Worm (Caenorhabditis elegans): ENCODE data around the gene nlp-53.

Gene nlp-53

DNA sequence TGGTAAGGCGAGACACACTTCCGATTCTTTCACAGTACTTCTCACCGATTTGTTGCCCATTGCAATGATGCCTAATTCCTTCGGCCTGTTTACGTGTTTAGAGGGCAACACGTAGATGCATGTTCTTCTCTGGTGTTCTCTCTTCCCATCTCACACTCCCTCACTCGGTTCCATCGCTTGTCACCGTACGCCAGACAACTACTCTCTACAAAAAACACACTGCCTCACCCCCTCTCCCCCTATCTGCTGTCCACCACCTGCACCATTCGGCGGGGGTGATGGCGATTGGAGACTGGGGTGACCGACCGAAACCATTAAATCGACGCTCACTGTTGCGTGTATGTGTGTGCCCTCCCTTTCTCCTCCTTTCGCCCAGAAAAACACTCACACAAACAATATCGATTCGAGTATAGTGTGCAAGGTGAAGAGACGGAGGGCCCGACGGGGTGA, 34.8 kb upstream of the nlp-53 start:
- TF ChIP-seq ceh-6 (GFP tag; optimal IDR thresholded peaks at IDR 0.05) (peak; percentile 44), hlh-15 (tag; optimal IDR thresholded peaks at IDR 0.05) (no peak), hlh-6 (tag; optimal IDR thresholded peaks at IDR 0.05) (peak; percentile 70), zip-5 (tag; optimal IDR thresholded peaks at IDR 0.05) (no peak), fax-1 (tag; optimal IDR thresholded peaks at IDR 0.05) (no peak), fkh-6 (tag; optimal IDR thresholded peaks at IDR 0.05) (no peak), lim-6 (tag; optimal IDR thresholded peaks at IDR 0.05) (no peak), pha-2 (tag; optimal IDR thresholded peaks at IDR 0.05) (no peak), pax-1 (tag; optimal IDR thresholded peaks at IDR 0.05) (no peak), ceh-45 (GFP tag; IDR thresholded peaks at IDR 0.05) (no peak), hlh-13 (GFP tag; optimal IDR thresholded peaks at IDR 0.05) (no peak), rnt-1 (tag; optimal IDR thresholded peaks at IDR 0.05) (peak; percentile 57), K02D7.2 (tag; optimal IDR thresholded peaks at IDR 0.05) (no peak), ama-1 (optimal IDR thresholded peaks at IDR 0.05) (no peak), nhr-232 (tag; optimal IDR thresholded peaks at IDR 0.05) (peak; percentile 25), hlh-8 (tag; optimal IDR thresholded peaks at IDR 0.05) (peak; percentile 47), ztf-16 (tag; optimal IDR thresholded peaks at IDR 0.05) (no peak), elt-4 (tag; optimal IDR thresholded peaks at IDR 0.05) (no peak), lin-11 (tag; optimal IDR thresholded peaks at IDR 0.05) (no peak), sdc-2 (tag; optimal IDR thresholded peaks at IDR 0.05) (peak; percentile 82), tbx-7 (tag; optimal IDR thresholded peaks at IDR 0.05) (no peak), ceh-31 (tag; optimal IDR thresholded peaks at IDR 0.05) (peak; percentile 73), F13H6.1 (tag; optimal IDR thresholded peaks at IDR 0.05) (peak; percentile 23), unc-55 (GFP tag; optimal IDR thresholded peaks at IDR 0.05) (no peak), C38D4.7 (GFP tag; optimal IDR thresholded peaks at IDR 0.05) (no peak), ceh-14 (tag; optimal IDR thresholded peaks at IDR 0.05) (peak; percentile 2), ceh-34 (tag; optimal IDR thresholded peaks at IDR 0.05) (peak; percentile 43), Y22D7AL.16 (tag; optimal IDR thresholded peaks at IDR 0.05) (no peak), odd-2 (tag; optimal IDR thresholded peaks at IDR 0.05) (no peak), ceh-48 (tag; optimal IDR thresholded peaks at IDR 0.05) (peak; percentile 55), C08G9.2 (tag; optimal IDR thresholded peaks at IDR 0.05) (peak; percentile 27), pag-3 (tag; optimal IDR thresholded peaks at IDR 0.05; ENCODE audit: borderline replicate concordance) (no peak), che-1 (tag; optimal IDR thresholded peaks at IDR 0.05) (no peak), sox-4 (tag; optimal IDR thresholded peaks at IDR 0.05) (peak; percentile 25), dmd-4 (tag; optimal IDR thresholded peaks at IDR 0.05; ENCODE audit: borderline replicate concordance) (no peak), pqm-1 (tag; optimal IDR thresholded peaks at IDR 0.05) (no peak), ttx-3 (tag; optimal IDR thresholded peaks at IDR 0.05) (no peak), unc-3 (GFP tag; conservative IDR thresholded peaks at IDR 0.05) (no peak), unc-3 (tag; optimal IDR thresholded peaks at IDR 0.05) (no peak), unc-42 (tag; optimal IDR thresholded peaks at IDR 0.05) (no peak), nfya-1 (tag; optimal IDR thresholded peaks at IDR 0.05) (peak; percentile 70), ceh-24 (tag; optimal IDR thresholded peaks at IDR 0.05) (no peak), ceh-2 (tag; optimal IDR thresholded peaks at IDR 0.05) (peak; percentile 37), hlh-30 (tag; optimal IDR thresholded peaks at IDR 0.05; ENCODE audit: insufficient read depth) (peak; percentile 46), tbx-2 (tag; optimal IDR thresholded peaks at IDR 0.05) (peak; percentile 86), elt-2 (tag; optimal IDR thresholded peaks at IDR 0.05) (peak; percentile 20), ref-2 (tag; optimal IDR thresholded peaks at IDR 0.05) (peak; percentile 90), mec-3 (tag; optimal IDR thresholded peaks at IDR 0.05; ENCODE audit: borderline replicate concordance) (no peak), nhr-11 (tag; optimal IDR thresholded peaks at IDR 0.05) (no peak), sox-2 (GFP tag; IDR thresholded peaks at IDR 0.05) (no peak; the same call in 1 of the 2 replicates), syd-9 (tag; optimal IDR thresholded peaks at IDR 0.05) (no peak), ceh-30 (tag; optimal IDR thresholded peaks at IDR 0.05) (no peak), npax-4 (tag; optimal IDR thresholded peaks at IDR 0.05) (no peak), ceh-18 (tag; optimal IDR thresholded peaks at IDR 0.05) (peak; percentile 61)

Measured in whole organism, late embryonic.